Worm (Caenorhabditis elegans) whole organism, young adult: ENCODE measurements around the gene nuaf-3.

Experiments
- K12H6.12 ChIP-seq: fragments of 200-800 bp; sonication (Bioruptor generic); optimal IDR thresholded peaks from 2 replicates; lab custom pipeline; 2018; ENCODE audit warnings: mild to moderate bottlenecking, missing genetic modification characterization, missing compliant biosample characterization
- Y53F4B.3 ChIP-seq: fragments of 200-800 bp; sonication (Bioruptor generic); IDR thresholded peaks from 2 replicates; pipeline ENCODE4 v1.3.6; 2022; ENCODE audit warnings: missing genetic modification reagents, missing genetic modification characterization, missing compliant biosample characterization
- atf-7 ChIP-seq: sonication (generic microtip); optimal IDR thresholded peaks from 2 replicates; lab custom pipeline; 2017; ENCODE audit warnings: mild to moderate bottlenecking, missing genetic modification characterization, missing compliant biosample characterization
- hlh-12 ChIP-seq: sonication (generic microtip); optimal IDR thresholded peaks from 2 replicates; lab custom pipeline; 2016; ENCODE audit warnings: missing genetic modification characterization, missing compliant biosample characterization
- lin-26 ChIP-seq: fragments of 200-800 bp; sonication (Bioruptor generic); IDR thresholded peaks from 2 replicates; pipeline ENCODE4 v1.3.6; 2022; ENCODE audit warnings: missing genetic modification reagents, missing genetic modification characterization, missing compliant biosample characterization
- pha-4 ChIP-seq: fragments of 150-350 bp; sonication (generic microtip); optimal IDR thresholded peaks from 2 replicates; lab custom pipeline; 2014; ENCODE audit warnings: missing biosample characterization, missing genetic modification reagents, missing genetic modification characterization
- rcor-1 ChIP-seq: fragments of 200-800 bp; sonication (Bioruptor generic); IDR thresholded peaks from 2 replicates; pipeline ENCODE4 v1.3.6; 2022; ENCODE audit warnings: missing genetic modification reagents, missing genetic modification characterization, missing compliant biosample characterization

DNA sequence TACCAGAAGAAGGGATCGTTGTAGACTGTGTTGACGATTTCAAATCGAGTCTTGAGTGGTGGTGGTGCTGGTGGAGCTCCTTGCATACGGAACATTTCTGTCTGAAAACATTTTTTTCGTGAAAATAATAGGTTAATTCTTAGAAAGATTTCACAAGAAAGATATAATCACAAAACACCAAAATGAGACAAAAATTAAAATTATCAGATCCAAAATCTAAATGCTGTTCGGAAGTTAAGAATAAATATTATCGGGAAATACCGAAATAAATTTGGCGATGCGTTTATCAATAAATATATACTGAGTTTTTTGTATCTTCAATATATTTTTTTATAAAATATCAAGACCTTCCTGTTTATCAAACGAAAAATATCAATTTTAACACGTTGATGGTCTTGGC lies 5.6 kb upstream of the nuaf-3 start, which contains the start of gene C08F8.9:
- TF ChIP-seq atf-7 (tag; lab: Kevin White, UChicago) (no peak), lin-26 (GFP tag; lab: Robert Waterston, UW) (no peak), K12H6.12 (tag; lab: Kevin White, UChicago) (no peak), rcor-1 (GFP tag; lab: Robert Waterston, UW) (no peak), hlh-12 (no peak), pha-4 (tag; lab: Kevin White, UChicago) (no peak), Y53F4B.3 (GFP tag; lab: Robert Waterston, UW) (no peak)
